Worm (Caenorhabditis elegans): ENCODE results near the gene rps-11.
A peak's percentile ranks its signal among the peaks of the same experiment; 100 is the strongest.

rps-11 gene

DNA sequence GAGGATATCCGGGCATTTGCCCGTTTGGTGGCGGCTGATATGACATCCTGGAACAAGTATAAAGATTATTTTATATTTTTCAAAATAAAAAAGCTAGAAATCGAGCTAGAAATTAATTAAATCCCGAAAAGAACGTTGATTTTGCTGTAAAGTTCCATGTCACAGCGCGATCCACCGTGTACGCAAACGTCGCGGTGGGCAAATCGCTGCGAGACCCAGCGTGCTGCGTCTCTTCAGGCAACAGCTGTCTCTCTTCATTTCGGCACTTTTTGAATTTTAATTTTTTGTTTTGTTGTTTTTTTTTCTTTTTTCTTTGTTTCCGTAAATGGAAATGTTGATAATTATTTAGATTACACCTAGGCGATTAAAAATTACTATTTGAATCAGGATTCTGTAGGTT, 36.3 kb upstream of the rps-11 start, which contains the start of gene sec-24.1:
sec-24.1 (minus strand) TSS at position 49 of the 400 bp plus-strand sequence.
- TF ChIP-seq ceh-83 (GFP tag; optimal IDR thresholded peaks at IDR 0.05): no peak
- peak; percentile 72 for TF ChIP-seq nhr-237 (tag; optimal IDR thresholded peaks at IDR 0.05)
- TF ChIP-seq M03D4.4 (tag; optimal IDR thresholded peaks at IDR 0.05): peak; percentile 24
- TF ChIP-seq flh-1 (GFP tag; optimal IDR thresholded peaks at IDR 0.05): no peak
- TF ChIP-seq pha-4 (tag; optimal IDR thresholded peaks at IDR 0.05): peak; percentile 84
- TF ChIP-seq zip-8 (tag; optimal IDR thresholded peaks at IDR 0.05): no peak
- no peak for TF ChIP-seq lin-32 (GFP tag; optimal IDR thresholded peaks at IDR 0.05)
- TF ChIP-seq ces-1 (GFP tag; optimal IDR thresholded peaks at IDR 0.05): peak; percentile 61
- TF ChIP-seq elt-1 (tag; optimal IDR thresholded peaks at IDR 0.05; ENCODE audit: borderline replicate concordance, insufficient read depth): no peak
- TF ChIP-seq ztf-11 (tag; optimal IDR thresholded peaks at IDR 0.05): no peak
- TF ChIP-seq snpc-4 (tag; optimal IDR thresholded peaks at IDR 0.05): no peak
- TF ChIP-seq mab-5 (tag; optimal IDR thresholded peaks at IDR 0.05): no peak
- TF ChIP-seq blmp-1 (tag; optimal IDR thresholded peaks at IDR 0.05): no peak
- no peak for TF ChIP-seq ceh-43 (GFP tag; optimal IDR thresholded peaks at IDR 0.05)
- TF ChIP-seq mls-2 (tag; optimal IDR thresholded peaks at IDR 0.05): no peak
- no peak for TF ChIP-seq tbx-8 (GFP tag; optimal IDR thresholded peaks at IDR 0.05)
- TF ChIP-seq nhr-28 (tag; optimal IDR thresholded peaks at IDR 0.05): no peak
- no peak for TF ChIP-seq elt-3 (tag; optimal IDR thresholded peaks at IDR 0.05)
- TF ChIP-seq drap-1 (GFP tag; optimal IDR thresholded peaks at IDR 0.05): no peak
- TF ChIP-seq unc-39 (tag; optimal IDR thresholded peaks at IDR 0.05): no peak
- TF ChIP-seq nhr-12 (tag; optimal IDR thresholded peaks at IDR 0.05): no peak
- TF ChIP-seq nhr-2 (tag; optimal IDR thresholded peaks at IDR 0.05): peak; percentile 9
- TF ChIP-seq sptf-1 (tag; optimal IDR thresholded peaks at IDR 0.05): no peak
- no peak for TF ChIP-seq bed-3 (GFP tag; optimal IDR thresholded peaks at IDR 0.05)
- TF ChIP-seq nhr-76 (tag; optimal IDR thresholded peaks at IDR 0.05): no peak
- TF ChIP-seq hlh-1 (tag; optimal IDR thresholded peaks at IDR 0.05): peak; percentile 96
- TF ChIP-seq unc-120 (tag; optimal IDR thresholded peaks at IDR 0.05; ENCODE audit: poor library complexity, severe bottlenecking): peak; percentile 23
- TF ChIP-seq unc-62 (GFP tag; optimal IDR thresholded peaks at IDR 0.05): no peak
- TF ChIP-seq ham-2 (GFP tag; optimal IDR thresholded peaks at IDR 0.05): no peak
- TF ChIP-seq cnd-1 (tag; optimal IDR thresholded peaks at IDR 0.05): peak; percentile 41
- TF ChIP-seq ceh-39 (tag; optimal IDR thresholded peaks at IDR 0.05): no peak
- peak; percentile 64 for TF ChIP-seq lin-13 (tag; optimal IDR thresholded peaks at IDR 0.05)
- peak; percentile 99 for TF ChIP-seq lsy-2 (tag; optimal IDR thresholded peaks at IDR 0.05)
- peak; percentile 82 for TF ChIP-seq mep-1 (tag; optimal IDR thresholded peaks at IDR 0.05)
- no peak for TF ChIP-seq sem-2 (GFP tag; optimal IDR thresholded peaks at IDR 0.05)

DNA sequence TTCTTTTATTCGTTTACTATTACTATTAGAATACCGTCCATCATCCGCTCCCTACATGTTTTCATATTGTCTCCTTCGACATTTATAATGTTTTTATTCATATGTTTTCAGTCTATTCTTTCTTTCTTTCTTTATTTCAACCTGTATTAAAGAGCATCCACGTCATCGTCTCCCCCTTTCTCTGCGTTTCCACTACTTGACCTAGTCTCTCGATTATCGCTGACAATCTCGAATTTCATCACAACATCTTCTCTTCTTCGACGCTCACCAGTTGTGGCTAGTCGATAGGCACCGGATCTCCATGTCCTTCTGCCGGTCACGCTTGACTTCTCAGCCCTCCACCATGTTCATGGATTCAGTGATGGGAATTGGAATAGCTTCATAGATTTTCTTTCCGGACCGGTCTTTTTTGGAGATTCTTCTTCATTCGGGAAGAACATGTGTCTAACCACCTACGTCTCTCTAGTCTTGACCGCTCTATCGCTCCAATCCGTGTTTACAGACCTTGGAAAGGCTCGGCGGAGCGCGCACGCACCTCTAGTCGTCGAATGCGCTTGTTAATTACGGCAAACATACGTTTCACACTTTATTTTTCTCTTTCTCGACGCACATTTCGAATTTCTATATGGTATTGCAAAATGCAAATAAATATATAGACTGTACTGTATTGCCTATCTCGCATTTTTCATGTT, 34.0 kb upstream of the rps-11 start:
- TF ChIP-seq mls-2 (tag; optimal IDR thresholded peaks at IDR 0.05): no peak
- TF ChIP-seq nhr-12 (tag; optimal IDR thresholded peaks at IDR 0.05): no peak
- TF ChIP-seq drap-1 (GFP tag; optimal IDR thresholded peaks at IDR 0.05): no peak
- TF ChIP-seq unc-39 (tag; optimal IDR thresholded peaks at IDR 0.05): no peak
- TF ChIP-seq blmp-1 (tag; optimal IDR thresholded peaks at IDR 0.05): no peak
- TF ChIP-seq ham-2 (GFP tag; optimal IDR thresholded peaks at IDR 0.05): peak; percentile 26
- no peak for TF ChIP-seq nhr-76 (tag; optimal IDR thresholded peaks at IDR 0.05)
- peak; percentile 82 for TF ChIP-seq pha-4 (tag; optimal IDR thresholded peaks at IDR 0.05)

DNA sequence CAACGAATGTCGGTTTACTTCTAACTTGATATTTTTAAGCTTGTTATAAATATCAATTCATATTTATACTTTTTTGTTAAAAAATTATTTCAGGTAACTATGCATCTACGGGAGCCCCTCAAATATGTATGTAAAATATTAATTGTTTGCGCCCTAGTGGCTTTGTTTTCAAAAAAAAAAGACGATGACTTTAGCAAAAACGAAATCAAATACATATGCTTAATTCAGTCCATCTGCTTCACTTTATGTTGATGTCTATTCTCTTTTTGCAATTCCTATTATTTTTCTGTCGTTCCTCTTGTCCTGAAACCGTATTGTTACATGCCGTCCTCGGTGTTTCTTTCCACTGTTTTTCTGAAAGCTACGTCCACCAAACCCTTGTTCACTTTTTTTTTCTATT, 32.6 kb upstream of the rps-11 start:
- TF ChIP-seq ceh-43 (GFP tag; optimal IDR thresholded peaks at IDR 0.05) (no peak), unc-120 (tag; optimal IDR thresholded peaks at IDR 0.05; ENCODE audit: poor library complexity, severe bottlenecking) (no peak), ceh-83 (GFP tag; optimal IDR thresholded peaks at IDR 0.05) (no peak), lin-13 (tag; optimal IDR thresholded peaks at IDR 0.05) (no peak), ceh-39 (tag; optimal IDR thresholded peaks at IDR 0.05) (no peak), sptf-1 (tag; optimal IDR thresholded peaks at IDR 0.05) (no peak), drap-1 (GFP tag; optimal IDR thresholded peaks at IDR 0.05) (no peak), nhr-76 (tag; optimal IDR thresholded peaks at IDR 0.05) (no peak), unc-39 (tag; optimal IDR thresholded peaks at IDR 0.05) (no peak), hlh-1 (tag; optimal IDR thresholded peaks at IDR 0.05) (no peak), ces-1 (GFP tag; optimal IDR thresholded peaks at IDR 0.05) (no peak), mab-5 (tag; optimal IDR thresholded peaks at IDR 0.05) (no peak), flh-1 (GFP tag; optimal IDR thresholded peaks at IDR 0.05) (no peak), nhr-237 (tag; optimal IDR thresholded peaks at IDR 0.05) (no peak)
